Fruit fly (Drosophila melanogaster) whole organism, adult: ENCODE measurements around the gene CG5445.

Experiments
- CG11617 ChIP-seq: fragments of 200-800 bp; sonication (Bioruptor generic); optimal IDR thresholded peaks from 2 replicates; lab custom pipeline; 2017; ENCODE audit warnings: mild to moderate bottlenecking, missing biosample characterization, missing genetic modification reagents, missing genetic modification characterization
- CG12768 ChIP-seq: fragments of 200-800 bp; sonication (Bioruptor generic); optimal IDR thresholded peaks from 2 replicates; lab custom pipeline; 2017; ENCODE audit warnings: missing biosample characterization, missing genetic modification characterization, mild to moderate bottlenecking, moderate library complexity, missing genetic modification reagents
- CG14711 ChIP-seq: fragments of 200-800 bp; sonication (Bioruptor generic); optimal IDR thresholded peaks from 2 replicates; lab custom pipeline; 2018; ENCODE audit warnings: missing biosample characterization, mild to moderate bottlenecking, missing genetic modification characterization, moderate library complexity
- CG1620 ChIP-seq: fragments of 200-800 bp; sonication (Bioruptor generic); optimal IDR thresholded peaks from 2 replicates; lab custom pipeline; 2016; ENCODE audit warnings: missing biosample characterization, missing genetic modification characterization
- CG33017 ChIP-seq: fragments of 200-800 bp; sonication (Bioruptor generic); optimal IDR thresholded peaks from 2 replicates; lab custom pipeline; 2018; ENCODE audit warnings: missing biosample characterization, mild to moderate bottlenecking, missing genetic modification characterization, moderate library complexity
- CG5204 ChIP-seq: fragments of 200-800 bp; sonication (Bioruptor generic); optimal IDR thresholded peaks from 2 replicates; lab custom pipeline; 2016; ENCODE audit warnings: missing biosample characterization, missing genetic modification characterization
- CG7045 ChIP-seq: fragments of 200-800 bp; sonication (Bioruptor generic); optimal IDR thresholded peaks from 2 replicates; lab custom pipeline; 2017; ENCODE audit warnings: missing biosample characterization, mild to moderate bottlenecking, missing genetic modification characterization
- CG7101 ChIP-seq: fragments of 200-800 bp; sonication (Bioruptor generic); optimal IDR thresholded peaks from 2 replicates; lab custom pipeline; 2018; ENCODE audit warnings: missing biosample characterization, mild to moderate bottlenecking, missing genetic modification characterization, moderate library complexity
- Clk ChIP-seq: fragments of 200-800 bp; sonication (Bioruptor generic); optimal IDR thresholded peaks from 2 replicates; lab custom pipeline; 2017; ENCODE audit warnings: missing biosample characterization, missing genetic modification characterization
- Crg-1 ChIP-seq: fragments of 200-800 bp; sonication (Bioruptor generic); optimal IDR thresholded peaks from 2 replicates; lab custom pipeline; 2016; ENCODE audit warnings: missing biosample characterization, missing genetic modification characterization
- Hr96 ChIP-seq: fragments of 200-800 bp; sonication (Bioruptor generic); optimal IDR thresholded peaks from 2 replicates; lab custom pipeline; 2016; ENCODE audit warnings: missing biosample characterization, missing genetic modification characterization
- Mnt ChIP-seq: fragments of 200-800 bp; sonication (Bioruptor generic); optimal IDR thresholded peaks from 2 replicates; lab custom pipeline; 2016; ENCODE audit warnings: missing biosample characterization, mild to moderate bottlenecking, missing genetic modification characterization
- bab1 ChIP-seq: fragments of 200-800 bp; sonication (Bioruptor generic); optimal IDR thresholded peaks from 3 replicates; lab custom pipeline; 2019; ENCODE audit warnings: missing biosample characterization, mild to moderate bottlenecking, missing genetic modification characterization, moderate library complexity
- cic ChIP-seq: fragments of 200-800 bp; sonication (Bioruptor generic); optimal IDR thresholded peaks from 2 replicates; lab custom pipeline; 2017; ENCODE audit warnings: missing biosample characterization, mild to moderate bottlenecking, missing genetic modification characterization, moderate library complexity
- cnc ChIP-seq, 2 experiments: fragments of >200 bp; optimal IDR thresholded peaks; 2 replicates each; lab custom pipeline; 2017
- kay ChIP-seq: fragments of 200-800 bp; sonication (Bioruptor generic); peaks from one replicate; lab custom pipeline; 2016; ENCODE audit warnings: missing biosample characterization, missing genetic modification characterization, borderline replicate concordance
- ovo ChIP-seq: fragments of 200-800 bp; sonication (Bioruptor generic); optimal IDR thresholded peaks from 2 replicates; lab custom pipeline; 2016; ENCODE audit warnings: missing biosample characterization, missing genetic modification characterization
- pad ChIP-seq: fragments of 200-800 bp; sonication (Bioruptor generic); optimal IDR thresholded peaks from 3 replicates; lab custom pipeline; 2017; ENCODE audit warnings: missing biosample characterization, missing genetic modification characterization, mild to moderate bottlenecking, moderate library complexity, missing genetic modification reagents
- tj ChIP-seq: fragments of 200-800 bp; sonication (Bioruptor generic); optimal IDR thresholded peaks from 3 replicates; lab custom pipeline; 2017; ENCODE audit warnings: missing biosample characterization, mild to moderate bottlenecking, missing genetic modification characterization, moderate library complexity
- toe ChIP-seq: fragments of 200-800 bp; sonication (Bioruptor generic); optimal IDR thresholded peaks from 2 replicates; lab custom pipeline; 2016; ENCODE audit warnings: missing biosample characterization, missing genetic modification characterization

CG5445 gene

dm6 chrX:17322852-17323251 is 40.6 kb downstream of the CG5445 start:
- TF ChIP-seq toe, result no peak
- no peak for TF ChIP-seq CG7101 (tag; lab: Kevin White, UChicago)
- TF ChIP-seq CG33017, result no peak
- TF ChIP-seq tj (GFP tag; lab: Kevin White, UChicago), result no peak
- no peak for TF ChIP-seq CG14711 (tag; lab: Kevin White, UChicago)
- no peak for TF ChIP-seq CG11617 (GFP tag; lab: Kevin White, UChicago)
- TF ChIP-seq Crg-1, result no peak
- no peak for TF ChIP-seq CG7045 (GFP tag; lab: Kevin White, UChicago)
- TF ChIP-seq kay (GFP tag; lab: Kevin White, UChicago), result no peak
- TF ChIP-seq CG5204 (GFP tag; lab: Kevin White, UChicago), result no peak
- TF ChIP-seq pad, result no peak

dm6 chrX:17329933-17330674 is 47.8 kb downstream of the CG5445 start:
- TF ChIP-seq CG7101 (tag; lab: Kevin White, UChicago) (no peak), CG33017 (no peak), Crg-1 (no peak), Clk (GFP tag; lab: Kevin White, UChicago) (no peak), CG1620 (GFP tag; lab: Kevin White, UChicago) (no peak), pad (no peak), CG14711 (tag; lab: Kevin White, UChicago) (no peak), cic (GFP tag; lab: Kevin White, UChicago) (no peak), bab1 (GFP tag; lab: Kevin White, UChicago) (no peak), cnc (optimal IDR thresholded peaks at IDR 0.05; lab: Kevin White, UChicago) (no peak), ovo (GFP tag; lab: Kevin White, UChicago) (no peak), CG5204 (GFP tag; lab: Kevin White, UChicago) (no peak), Mnt (no peak), toe (no peak), kay (GFP tag; lab: Kevin White, UChicago) (no peak)

dm6 chrX:17330678-17331261 is 48.5 kb downstream of the CG5445 start:
- TF ChIP-seq pad (no peak), ovo (GFP tag; lab: Kevin White, UChicago) (no peak), CG7101 (tag; lab: Kevin White, UChicago) (no peak), CG1620 (GFP tag; lab: Kevin White, UChicago) (no peak)

- TF ChIP-seq bab1 (GFP tag; lab: Kevin White, UChicago), result no peak
Measured at dm6 chrX:17332390-17332789, 50.1 kb downstream of the CG5445 start.

- TF ChIP-seq pad (no peak), kay (GFP tag; lab: Kevin White, UChicago) (no peak), Clk (GFP tag; lab: Kevin White, UChicago) (no peak), CG7101 (tag; lab: Kevin White, UChicago) (no peak), Hr96 (GFP tag; lab: Kevin White, UChicago) (no peak), CG1620 (GFP tag; lab: Kevin White, UChicago) (no peak), Mnt (no peak), Crg-1 (no peak), CG11617 (GFP tag; lab: Kevin White, UChicago) (no peak), toe (no peak)
Measured at dm6 chrX:17334101-17334500, 51.8 kb downstream of the CG5445 start.

dm6 chrX:17336335-17336734 is 54.0 kb downstream of the CG5445 start:
- no peak for TF ChIP-seq CG5204 (GFP tag; lab: Kevin White, UChicago)
- TF ChIP-seq Mnt, result no peak
- no peak for TF ChIP-seq ovo (GFP tag; lab: Kevin White, UChicago)
- TF ChIP-seq CG7045 (GFP tag; lab: Kevin White, UChicago), result no peak
- TF ChIP-seq pad, result no peak
- TF ChIP-seq cic (GFP tag; lab: Kevin White, UChicago), result no peak
- TF ChIP-seq Hr96 (GFP tag; lab: Kevin White, UChicago), result no peak
- TF ChIP-seq CG7101 (tag; lab: Kevin White, UChicago), result no peak
- no peak for TF ChIP-seq CG12768 (GFP tag; lab: Kevin White, UChicago)
- no peak for TF ChIP-seq CG14711 (tag; lab: Kevin White, UChicago)
- no peak for TF ChIP-seq cnc (optimal IDR thresholded peaks at IDR 0.05; lab: Kevin White, UChicago)
- TF ChIP-seq tj (GFP tag; lab: Kevin White, UChicago), result no peak
- no peak for TF ChIP-seq bab1 (GFP tag; lab: Kevin White, UChicago)
- no peak for TF ChIP-seq toe
- TF ChIP-seq kay (GFP tag; lab: Kevin White, UChicago), result no peak
- no peak for TF ChIP-seq Crg-1
- TF ChIP-seq CG33017, result no peak
- TF ChIP-seq CG1620 (GFP tag; lab: Kevin White, UChicago), result no peak

dm6 chrX:17339693-17340092 is 57.4 kb downstream of the CG5445 start:
- TF ChIP-seq kay (GFP tag; lab: Kevin White, UChicago), result no peak
- no peak for TF ChIP-seq toe
- no peak for TF ChIP-seq CG12768 (GFP tag; lab: Kevin White, UChicago)
- no peak for TF ChIP-seq Crg-1
- no peak for TF ChIP-seq tj (GFP tag; lab: Kevin White, UChicago)
- no peak for TF ChIP-seq ovo (GFP tag; lab: Kevin White, UChicago)
- no peak for TF ChIP-seq Hr96 (GFP tag; lab: Kevin White, UChicago)
- no peak for TF ChIP-seq bab1 (GFP tag; lab: Kevin White, UChicago)
- TF ChIP-seq CG1620 (GFP tag; lab: Kevin White, UChicago), result no peak
- no peak for TF ChIP-seq cnc (optimal IDR thresholded peaks at IDR 0.05; lab: Kevin White, UChicago)
- TF ChIP-seq CG7045 (GFP tag; lab: Kevin White, UChicago), result no peak
- no peak for TF ChIP-seq CG7101 (tag; lab: Kevin White, UChicago)
- TF ChIP-seq Mnt, result no peak
- TF ChIP-seq Clk (GFP tag; lab: Kevin White, UChicago), result no peak
- TF ChIP-seq CG11617 (GFP tag; lab: Kevin White, UChicago), result no peak
